Fruit fly (Drosophila melanogaster) whole organism, embryonic: Measurements from ENCODE around the gene Bro.

Experiments used
- Ada2b ChIP-seq: fragments of 200-800 bp; sonication (Bioruptor generic); IDR thresholded peaks from 2 replicates; pipeline ENCODE4 v1.3.6; 2022; ENCODE audit warnings: missing biosample characterization, missing genetic modification characterization
- CG10147 ChIP-seq: fragments of 200-800 bp; sonication (Bioruptor generic); optimal IDR thresholded peaks from 2 replicates; lab custom pipeline; 2019; ENCODE audit warnings: missing biosample characterization, mild to moderate bottlenecking, missing genetic modification characterization, moderate library complexity
- CG10267 ChIP-seq: fragments of 200-800 bp; sonication (Bioruptor generic); optimal IDR thresholded peaks from 2 replicates; lab custom pipeline; 2018; ENCODE audit warnings: missing biosample characterization, mild to moderate bottlenecking, missing genetic modification characterization, moderate library complexity
- CG12155 ChIP-seq: fragments of 200-800 bp; sonication (Bioruptor generic); optimal IDR thresholded peaks from 3 replicates; lab custom pipeline; 2016; ENCODE audit warnings: missing biosample characterization, missing genetic modification characterization
- CG1233 ChIP-seq: fragments of 200-800 bp; sonication (Bioruptor generic); optimal IDR thresholded peaks from 4 replicates; lab custom pipeline; 2018; ENCODE audit warnings: missing biosample characterization, mild to moderate bottlenecking, missing genetic modification characterization
- CG13775 ChIP-seq: fragments of 200-800 bp; sonication (Bioruptor generic); optimal IDR thresholded peaks from 3 replicates; lab custom pipeline; 2017; ENCODE audit warnings: missing biosample characterization, mild to moderate bottlenecking, missing genetic modification characterization
- CG15601 ChIP-seq: fragments of 200-800 bp; sonication (Bioruptor generic); optimal IDR thresholded peaks from 3 replicates; lab custom pipeline; 2019; ENCODE audit warnings: missing biosample characterization, mild to moderate bottlenecking, missing genetic modification characterization, moderate library complexity
- CG1602 ChIP-seq: fragments of 200-800 bp; sonication (Bioruptor generic); optimal IDR thresholded peaks from 3 replicates; lab custom pipeline; 2016; ENCODE audit warnings: missing biosample characterization, missing genetic modification characterization
- CG16779 ChIP-seq: fragments of 200-800 bp; sonication (Bioruptor generic); IDR thresholded peaks from 2 replicates; pipeline ENCODE4 v1.3.6; 2022; ENCODE audit warnings: missing biosample characterization, missing genetic modification characterization
- CG16863 ChIP-seq: fragments of 200-800 bp; sonication (Bioruptor generic); optimal IDR thresholded peaks from 3 replicates; lab custom pipeline; 2016; ENCODE audit warnings: missing biosample characterization, missing genetic modification characterization
- CG17359 ChIP-seq: fragments of 200-800 bp; sonication (Bioruptor generic); optimal IDR thresholded peaks from 3 replicates; lab custom pipeline; 2018; ENCODE audit warnings: missing biosample characterization, mild to moderate bottlenecking, missing genetic modification characterization, moderate library complexity
- CG17385 ChIP-seq: fragments of 200-800 bp; sonication (Bioruptor generic); optimal IDR thresholded peaks from 3 replicates; lab custom pipeline; 2018; ENCODE audit warnings: missing biosample characterization, mild to moderate bottlenecking, missing genetic modification characterization
- CG30403 ChIP-seq: fragments of 200-800 bp; sonication (Bioruptor generic); optimal IDR thresholded peaks from 3 replicates; lab custom pipeline; 2016; ENCODE audit warnings: missing biosample characterization, missing genetic modification characterization
- CG33213 ChIP-seq: fragments of 200-800 bp; sonication (Bioruptor generic); optimal IDR thresholded peaks from 3 replicates; lab custom pipeline; 2016; ENCODE audit warnings: missing biosample characterization, missing genetic modification characterization
- CG3726 ChIP-seq: fragments of 200-800 bp; sonication (Bioruptor generic); IDR thresholded peaks from 3 replicates; pipeline ENCODE4, ENCODE4 v1.3.6; 2022; ENCODE audit warnings: missing biosample characterization, missing genetic modification characterization
- CG6175 ChIP-seq: fragments of 200-800 bp; sonication (Bioruptor generic); IDR thresholded peaks from 3 replicates; pipeline ENCODE4 v1.3.6; 2022; ENCODE audit warnings: missing biosample characterization, missing genetic modification characterization
- CG7556 ChIP-seq: fragments of 200-800 bp; sonication (Bioruptor generic); optimal IDR thresholded peaks from 2 replicates; lab custom pipeline; 2017; ENCODE audit warnings: missing biosample characterization, mild to moderate bottlenecking, missing genetic modification characterization
- CG7928 ChIP-seq: fragments of 200-800 bp; sonication (Bioruptor generic); optimal IDR thresholded peaks from 2 replicates; lab custom pipeline; 2017; ENCODE audit warnings: missing biosample characterization, mild to moderate bottlenecking, missing genetic modification characterization
- CG9727 ChIP-seq: fragments of 200-800 bp; sonication (Bioruptor generic); optimal IDR thresholded peaks from 3 replicates; lab custom pipeline; 2017; ENCODE audit warnings: missing biosample characterization, mild to moderate bottlenecking, missing genetic modification characterization
- Camta ChIP-seq: fragments of 200-800 bp; sonication (Bioruptor generic); optimal IDR thresholded peaks from 2 replicates; lab custom pipeline; 2016; ENCODE audit warnings: missing biosample characterization, missing genetic modification characterization
- D19B ChIP-seq: fragments of 200-800 bp; sonication (Bioruptor generic); optimal IDR thresholded peaks from 2 replicates; lab custom pipeline; 2017; ENCODE audit warnings: missing biosample characterization, mild to moderate bottlenecking, missing genetic modification characterization
- Dip2 ChIP-seq: fragments of 200-800 bp; sonication (Bioruptor generic); IDR thresholded peaks from 2 replicates; pipeline ENCODE4 v1.3.6; 2022; ENCODE audit warnings: missing biosample characterization, missing genetic modification characterization
- Dip3 ChIP-seq: fragments of 200-800 bp; sonication (Bioruptor generic); optimal IDR thresholded peaks from 3 replicates; lab custom pipeline; 2016; ENCODE audit warnings: missing biosample characterization, missing genetic modification characterization
- Fer2 ChIP-seq: fragments of 200-800 bp; sonication (Bioruptor generic); optimal IDR thresholded peaks from 2 replicates; lab custom pipeline; 2018; ENCODE audit warnings: missing biosample characterization, mild to moderate bottlenecking, missing genetic modification characterization, moderate library complexity
- Fer3 ChIP-seq: fragments of 200-800 bp; sonication (Bioruptor generic); optimal IDR thresholded peaks from 2 replicates; lab custom pipeline; 2018; ENCODE audit warnings: missing biosample characterization, mild to moderate bottlenecking, missing genetic modification characterization, moderate library complexity
- Hey ChIP-seq: fragments of 200-800 bp; sonication (Bioruptor generic); optimal IDR thresholded peaks from 3 replicates; lab custom pipeline; 2018; ENCODE audit warnings: missing biosample characterization, mild to moderate bottlenecking, missing genetic modification characterization
- Mad ChIP-seq: fragments of 200-800 bp; sonication (Bioruptor generic); optimal IDR thresholded peaks from 2 replicates; lab custom pipeline; 2016; ENCODE audit warnings: missing biosample characterization, missing genetic modification characterization
- Rfx ChIP-seq: fragments of 200-800 bp; sonication (Bioruptor generic); IDR thresholded peaks from 2 replicates; pipeline ENCODE4 v1.3.6; 2022; ENCODE audit warnings: missing biosample characterization, missing genetic modification characterization
- Scr ChIP-seq: fragments of 200-800 bp; sonication (Bioruptor generic); IDR thresholded peaks from 2 replicates; pipeline ENCODE4 v1.3.6; 2022; ENCODE audit warnings: missing biosample characterization, missing genetic modification characterization; ENCODE audit not compliant: partially characterized antibody
- Sox102F ChIP-seq: fragments of 200-800 bp; sonication (Bioruptor generic); optimal IDR thresholded peaks from 2 replicates; lab custom pipeline; 2018; ENCODE audit warnings: missing biosample characterization, mild to moderate bottlenecking, missing genetic modification characterization, moderate library complexity
- Xrp1 ChIP-seq: fragments of 200-800 bp; sonication (Bioruptor generic); IDR thresholded peaks from 2 replicates; pipeline ENCODE4 v1.3.6; 2022; ENCODE audit warnings: missing biosample characterization, missing genetic modification characterization
- bsh ChIP-seq, 2 experiments: fragments of 200-800 bp; sonication (Bioruptor generic); optimal IDR thresholded peaks; 2 replicates each; lab custom pipeline; 2017 to 2018; ENCODE audit warnings: mild to moderate bottlenecking in 2 of 2, missing biosample characterization in 2 of 2, missing genetic modification characterization in 2 of 2, moderate library complexity in 1 of 2
- cato ChIP-seq: fragments of 200-800 bp; sonication (Bioruptor generic); optimal IDR thresholded peaks from 2 replicates; lab custom pipeline; 2016; ENCODE audit warnings: missing biosample characterization, missing genetic modification characterization, borderline replicate concordance
- dysf ChIP-seq: fragments of 200-800 bp; sonication (Bioruptor generic); IDR thresholded peaks from 3 replicates; pipeline ENCODE4 v1.3.6; 2022; ENCODE audit warnings: missing biosample characterization, missing genetic modification characterization
- ewg ChIP-seq: fragments of 200-800 bp; sonication (Bioruptor generic); optimal IDR thresholded peaks from 3 replicates; lab custom pipeline; 2017; ENCODE audit warnings: mild to moderate bottlenecking, missing biosample characterization, missing genetic modification reagents, missing genetic modification characterization
- exex ChIP-seq: fragments of 200-800 bp; sonication (Bioruptor generic); optimal IDR thresholded peaks from 4 replicates; lab custom pipeline; 2018; ENCODE audit warnings: missing biosample characterization, mild to moderate bottlenecking, missing genetic modification characterization, moderate library complexity
- gem ChIP-seq: fragments of 200-800 bp; sonication (Bioruptor generic); optimal IDR thresholded peaks from 2 replicates; lab custom pipeline; 2019; ENCODE audit warnings: missing biosample characterization, mild to moderate bottlenecking, missing genetic modification characterization, moderate library complexity
- gt ChIP-seq: fragments of 200-800 bp; sonication (Bioruptor generic); IDR thresholded peaks from 2 replicates; pipeline ENCODE4 v1.3.6; 2022; ENCODE audit warnings: missing biosample characterization, missing genetic modification characterization
- otp ChIP-seq: fragments of 200-800 bp; sonication (Bioruptor generic); IDR thresholded peaks from 3 replicates; pipeline ENCODE4, ENCODE4 v1.3.6; 2022; ENCODE audit warnings: missing biosample characterization, missing genetic modification characterization
- pan ChIP-seq, 4 experiments: fragments of >200 bp in 3 of 4; fragments of 200-800 bp in 1 of 4; sonication (Bioruptor generic) in 1 of 4; optimal IDR thresholded peaks in 3 of 4; IDR thresholded peaks in 1 of 4; 2 replicates each; pipeline versions ENCODE4 v1.3.6 to Lab custom; 2017 to 2022; ENCODE audit warnings: missing biosample characterization in 2 of 4, missing genetic modification characterization in 2 of 4, mixed read lengths in 1 of 4
- peb ChIP-seq: fragments of 200-800 bp; sonication (Bioruptor generic); IDR thresholded peaks from 2 replicates; pipeline ENCODE4 v1.3.6; 2022; ENCODE audit warnings: missing biosample characterization, missing genetic modification characterization
- pho ChIP-seq: fragments of 200-800 bp; sonication (Bioruptor generic); optimal IDR thresholded peaks from 2 replicates; lab custom pipeline; 2016; ENCODE audit warnings: missing biosample characterization, missing genetic modification characterization
- ro ChIP-seq: fragments of 200-800 bp; sonication (Bioruptor generic); IDR thresholded peaks from 2 replicates; pipeline ENCODE4 v1.3.6; 2022; ENCODE audit warnings: missing biosample characterization, missing genetic modification characterization
- salm ChIP-seq: fragments of 200-800 bp; sonication (Bioruptor generic); optimal IDR thresholded peaks from 2 replicates; lab custom pipeline; 2018; ENCODE audit warnings: missing biosample characterization, mild to moderate bottlenecking, missing genetic modification characterization
- slbo ChIP-seq: fragments of 200-800 bp; sonication (Bioruptor generic); IDR thresholded peaks from 2 replicates; pipeline ENCODE4 v1.3.6; 2022; ENCODE audit warnings: missing biosample characterization, missing genetic modification characterization
- tap ChIP-seq: fragments of 200-800 bp; optimal IDR thresholded peaks from 3 replicates; lab custom pipeline; 2019; ENCODE audit warnings: missing biosample characterization, mild to moderate bottlenecking, missing genetic modification characterization, moderate library complexity
- usp ChIP-seq: fragments of >200 bp; optimal IDR thresholded peaks from 2 replicates; lab custom pipeline; 2017; ENCODE audit warnings: missing biosample characterization, missing genetic modification characterization
- z ChIP-seq: fragments of 200-800 bp; sonication (Bioruptor generic); IDR thresholded peaks from 3 replicates; pipeline ENCODE4 v1.3.6; 2022; ENCODE audit warnings: missing biosample characterization, missing genetic modification characterization
- zen2 ChIP-seq: fragments of 200-800 bp; sonication (Bioruptor generic); IDR thresholded peaks from 3 replicates; pipeline ENCODE4 v1.3.6; 2022; ENCODE audit warnings: missing biosample characterization, missing genetic modification characterization; ENCODE audit not compliant: partially characterized antibody

Bro gene

dm6 chr3L:1629064-1629777 lies 18.4 kb upstream of the Bro start, which contains the start of gene GC (continued):
- TF ChIP-seq Fer3 (tag; lab: Kevin White, UChicago) (no peak), CG7556 (GFP tag; lab: Kevin White, UChicago) (peak; percentile 13), Dip2 (GFP tag; lab: Robert Waterston, UW) (no peak), usp (no peak), cato (GFP tag; lab: Kevin White, UChicago) (no peak), z (GFP tag; lab: Robert Waterston, UW) (no peak), ro (no peak), tap (tag; lab: Kevin White, UChicago) (no peak), CG15601 (tag; lab: Kevin White, UChicago) (no peak), gt (no peak), CG33213 (GFP tag; lab: Kevin White, UChicago) (no peak), ewg (GFP tag; lab: Kevin White, UChicago) (peak; percentile 89), Sox102F (GFP tag; lab: Kevin White, UChicago) (peak; percentile 26), CG6175 (GFP tag; lab: Robert Waterston, UW) (no peak), CG10267 (tag; lab: Kevin White, UChicago) (no peak), exex (no peak), pan (optimal IDR thresholded peaks at IDR 0.05; lab: Kevin White, UChicago) (no peak), pan (GFP tag; optimal IDR thresholded peaks at IDR 0.05 in 1 of 2, IDR thresholded peaks at IDR 0.05 in 1 of 2) (peak in 1 of 2 experiments; percentile 39), Fer2 (tag; lab: Kevin White, UChicago) (no peak), CG9727 (no peak), CG1602 (GFP tag; lab: Kevin White, UChicago) (no peak), CG17359 (tag; lab: Kevin White, UChicago) (no peak), Scr (GFP tag; lab: Robert Waterston, UW) (no peak), CG7928 (no peak), Mad (GFP tag; lab: Kevin White, UChicago) (no peak), CG3726 (GFP tag; lab: Robert Waterston, UW) (no peak), Camta (GFP tag; lab: Kevin White, UChicago) (no peak), CG30403 (peak; percentile 15), CG10147 (GFP tag; lab: Kevin White, UChicago) (no peak), Hey (tag; lab: Kevin White, UChicago) (no peak), pho (GFP tag; lab: Kevin White, UChicago) (peak; percentile 16), salm (tag; lab: Kevin White, UChicago) (no peak), CG12155 (GFP tag; lab: Kevin White, UChicago) (no peak), CG16863 (GFP tag; lab: Kevin White, UChicago) (no peak), slbo (peak; percentile 56), CG16779 (GFP tag; lab: Robert Waterston, UW) (peak; percentile 37; the same call in 1 of the 2 replicates), CG1233 (GFP tag; lab: Kevin White, UChicago) (no peak), Xrp1 (GFP tag; lab: Robert Waterston, UW) (0 out of 2 replicates have a peak, but pooled peaks have one; percentile 14), Dip3 (peak; percentile 4), Ada2b (GFP tag; lab: Robert Waterston, UW) (no peak), zen2 (0 out of 3 replicates have a peak, but pooled peaks have one; percentile 25), peb (GFP tag; lab: Robert Waterston, UW) (no peak), otp (GFP tag; lab: Robert Waterston, UW) (no peak), dysf (GFP tag; lab: Robert Waterston, UW) (no peak), D19B (GFP tag; lab: Kevin White, UChicago) (peak; percentile 60), Rfx (GFP tag; lab: Robert Waterston, UW) (0 out of 2 replicates have a peak, but pooled peaks have one; percentile 13), CG17385 (no peak), bsh (GFP tag; optimal IDR thresholded peaks at IDR 0.05; lab: Kevin White, UChicago) (no peak), CG13775 (GFP tag; lab: Kevin White, UChicago) (no peak), gem (no peak)
